Worm (Caenorhabditis elegans): ENCODE data around the gene mif-1.
A peak's percentile ranks its signal among the peaks of the same experiment; 100 is the strongest.

The mif-1 gene

ce11 chrIII:11847658-11848202 lies at the start of gene mif-1 (continued):
- TF ChIP-seq skn-1 (tag; optimal IDR thresholded peaks at IDR 0.05): peak; percentile 69
- TF ChIP-seq lir-3 (tag; optimal IDR thresholded peaks at IDR 0.05; ENCODE audit: poor library complexity): no peak
- no peak for TF ChIP-seq unc-62 (GFP tag; optimal IDR thresholded peaks at IDR 0.05)
- no peak for TF ChIP-seq ets-5 (GFP tag; IDR thresholded peaks at IDR 0.05)
- TF ChIP-seq lin-14 (GFP tag; optimal IDR thresholded peaks at IDR 0.05): no peak
- TF ChIP-seq hpl-2 (GFP tag; optimal IDR thresholded peaks at IDR 0.05): no peak
- TF ChIP-seq ceh-88 (GFP tag; IDR thresholded peaks at IDR 0.05): no peak
- peak; percentile 39 for TF ChIP-seq unc-130 (tag; optimal IDR thresholded peaks at IDR 0.05)
- TF ChIP-seq ztf-11 (tag; optimal IDR thresholded peaks at IDR 0.05): no peak
- TF ChIP-seq jun-1 (tag; optimal IDR thresholded peaks at IDR 0.05): no peak
- TF ChIP-seq unc-30 (tag; optimal IDR thresholded peaks at IDR 0.05): no peak
- TF ChIP-seq fkh-8 (tag; optimal IDR thresholded peaks at IDR 0.05): peak; percentile 21
- no peak for TF ChIP-seq mab-9 (GFP tag; IDR thresholded peaks at IDR 0.05)
- TF ChIP-seq alr-1 (tag; optimal IDR thresholded peaks at IDR 0.05; ENCODE audit: borderline replicate concordance): no peak
- no peak for TF ChIP-seq swsn-7 (tag; optimal IDR thresholded peaks at IDR 0.05)
- TF ChIP-seq ceh-8 (GFP tag; optimal IDR thresholded peaks at IDR 0.05): no peak
- peak; percentile 33 to 59 (median 40) for TF ChIP-seq dpl-1 (GFP tag; optimal IDR thresholded peaks at IDR 0.05)
- no peak for TF ChIP-seq hlh-4 (tag; optimal IDR thresholded peaks at IDR 0.05)
- no peak for TF ChIP-seq tbx-2 (tag; optimal IDR thresholded peaks at IDR 0.05)
- TF ChIP-seq C04F5.9 (tag; optimal IDR thresholded peaks at IDR 0.05): no peak
- TF ChIP-seq elt-2 (tag; optimal IDR thresholded peaks at IDR 0.05): no peak
- TF ChIP-seq sup-37 (GFP tag; optimal IDR thresholded peaks at IDR 0.05): no peak
- TF ChIP-seq egl-27 (tag; optimal IDR thresholded peaks at IDR 0.05): no peak

ce11 chrIII:11806695-11807094 lies 41.3 kb upstream of the mif-1 start, which contains the start of gene C18D11.7:
Gene C18D11.7, minus strand, starts transcription at chrIII:11806795.
- TF ChIP-seq nhr-237 (tag; optimal IDR thresholded peaks at IDR 0.05): no peak
- TF ChIP-seq ceh-63 (GFP tag; optimal IDR thresholded peaks at IDR 0.05): no peak
- TF ChIP-seq dsc-1 (tag; optimal IDR thresholded peaks at IDR 0.05): peak; percentile 15

- TF ChIP-seq dpl-1 (GFP tag; optimal IDR thresholded peaks at IDR 0.05): no peak
- TF ChIP-seq nhr-11 (tag; optimal IDR thresholded peaks at IDR 0.05): no peak
- no peak for TF ChIP-seq nhr-77 (tag; optimal IDR thresholded peaks at IDR 0.05)
- TF ChIP-seq mef-2 (tag; optimal IDR thresholded peaks at IDR 0.05): no peak
- no peak for TF ChIP-seq nhr-47 (tag; optimal IDR thresholded peaks at IDR 0.05)
These were observed 40.5 kb upstream of the mif-1 start, which contains the start of gene C18D11.10 for ce11 chrIII:11807418-11807817. Gene C18D11.10, plus strand, starts transcription at chrIII:11807718.

- TF ChIP-seq sptf-1 (tag; optimal IDR thresholded peaks at IDR 0.05) (no peak), aly-2 (tag; optimal IDR thresholded peaks at IDR 0.05) (no peak), xbp-1 (tag; optimal IDR thresholded peaks at IDR 0.05) (no peak), F16B12.6 (tag; optimal IDR thresholded peaks at IDR 0.05) (no peak), nhr-12 (tag; optimal IDR thresholded peaks at IDR 0.05) (no peak), nhr-47 (tag; optimal IDR thresholded peaks at IDR 0.05) (no peak), efl-1 (optimal IDR thresholded peaks at IDR 0.05) (no peak), efl-1 (GFP tag; optimal IDR thresholded peaks at IDR 0.05 in 1 of 2) (peak in 1 of 2 experiments; percentile 31), nhr-84 (tag; optimal IDR thresholded peaks at IDR 0.05) (no peak)
These were observed 39.1 kb upstream of the mif-1 start, which contains the start of gene C18D11.9 for ce11 chrIII:11808818-11809217. Gene C18D11.9, plus strand, starts transcription at chrIII:11809118.

Data from whole organism, L1 larva.